Worm (Caenorhabditis elegans): Measurements from ENCODE around the gene B0554.1.

The B0554.1 gene

ce11 chrV:396309-396708, 41.9 kb upstream of the B0554.1 start, which contains the start of gene nhr-253:
Gene nhr-253, plus strand, starts transcription at chrV:396593.
- TF ChIP-seq fkh-8 (tag; optimal IDR thresholded peaks at IDR 0.05) (peak; percentile 82), nhr-20 (tag; optimal IDR thresholded peaks at IDR 0.05) (peak; percentile 33), dsc-1 (tag; optimal IDR thresholded peaks at IDR 0.05) (peak; percentile 36), ztf-4 (tag; optimal IDR thresholded peaks at IDR 0.05) (no peak), nhr-47 (tag; optimal IDR thresholded peaks at IDR 0.05) (peak; percentile 70)

ce11 chrV:399721-400120, 38.5 kb upstream of the B0554.1 start, which contains the start of gene scl-27:
Gene scl-27, plus strand, starts transcription at chrV:400021.
- no peak for TF ChIP-seq irx-1 (tag; optimal IDR thresholded peaks at IDR 0.05)
- no peak for TF ChIP-seq aly-2 (tag; optimal IDR thresholded peaks at IDR 0.05)
- TF ChIP-seq nhr-20 (tag; optimal IDR thresholded peaks at IDR 0.05), result no peak
- TF ChIP-seq sptf-1 (tag; optimal IDR thresholded peaks at IDR 0.05), result no peak

ce11 chrV:403028-403427, 35.2 kb upstream of the B0554.1 start, which contains the start of gene srh-62:
Gene srh-62, minus strand, starts transcription at chrV:403128.
- TF ChIP-seq mep-1 (tag; optimal IDR thresholded peaks at IDR 0.05) (no peak), ceh-90 (tag; optimal IDR thresholded peaks at IDR 0.05) (no peak), nhr-76 (tag; optimal IDR thresholded peaks at IDR 0.05) (no peak), C16A3.4 (tag; optimal IDR thresholded peaks at IDR 0.05) (no peak), snu-23 (GFP tag; optimal IDR thresholded peaks at IDR 0.05) (no peak), lsy-2 (tag; optimal IDR thresholded peaks at IDR 0.05) (no peak), skn-1 (tag; optimal IDR thresholded peaks at IDR 0.05) (no peak), ztf-11 (tag; optimal IDR thresholded peaks at IDR 0.05) (no peak), aly-2 (tag; optimal IDR thresholded peaks at IDR 0.05) (no peak), irx-1 (tag; optimal IDR thresholded peaks at IDR 0.05) (no peak), C34B4.2 (tag; optimal IDR thresholded peaks at IDR 0.05) (no peak), ama-1 (optimal IDR thresholded peaks at IDR 0.05) (no peak), elt-2 (tag; optimal IDR thresholded peaks at IDR 0.05) (no peak), jun-1 (tag; optimal IDR thresholded peaks at IDR 0.05) (no peak), vab-15 (tag; optimal IDR thresholded peaks at IDR 0.05) (no peak), ztf-4 (tag; optimal IDR thresholded peaks at IDR 0.05) (no peak)

ce11 chrV:404210-404669, 34.0 kb upstream of the B0554.1 start, which contains the start of gene nhr-252:
Gene nhr-252, plus strand, starts transcription at chrV:404619.
- no peak for TF ChIP-seq efl-1 (optimal IDR thresholded peaks at IDR 0.05)
- TF ChIP-seq efl-1 (GFP tag; optimal IDR thresholded peaks at IDR 0.05 in 1 of 2), result peak in 1 of 2 experiments; percentile 83
- peak; percentile 63 for TF ChIP-seq nhr-20 (tag; optimal IDR thresholded peaks at IDR 0.05)
- TF ChIP-seq skn-1 (tag; optimal IDR thresholded peaks at IDR 0.05), result no peak
- no peak for TF ChIP-seq unc-62 (GFP tag; optimal IDR thresholded peaks at IDR 0.05)
- TF ChIP-seq fkh-8 (tag; optimal IDR thresholded peaks at IDR 0.05), result peak; percentile 90
- TF ChIP-seq swsn-7 (tag; optimal IDR thresholded peaks at IDR 0.05), result peak; percentile 13
- TF ChIP-seq nhr-47 (tag; optimal IDR thresholded peaks at IDR 0.05), result peak; percentile 70
- TF ChIP-seq pax-3 (tag; optimal IDR thresholded peaks at IDR 0.05), result peak; percentile 69
- peak; percentile 80 for TF ChIP-seq dsc-1 (tag; optimal IDR thresholded peaks at IDR 0.05)

- TF ChIP-seq egl-13 (tag; optimal IDR thresholded peaks at IDR 0.05), result no peak
Observed at ce11 chrV:412820-413219, 25.4 kb upstream of the B0554.1 start.

ce11 chrV:414630-415029, 23.6 kb upstream of the B0554.1 start, which contains the start of gene dod-19:
Gene dod-19, minus strand, starts transcription at chrV:414759.
- TF ChIP-seq snu-23 (GFP tag; optimal IDR thresholded peaks at IDR 0.05) (no peak), C04F5.9 (tag; optimal IDR thresholded peaks at IDR 0.05) (no peak), ets-5 (GFP tag; IDR thresholded peaks at IDR 0.05) (no peak), elt-2 (tag; optimal IDR thresholded peaks at IDR 0.05) (peak; percentile 63)

- TF ChIP-seq egl-13 (tag; optimal IDR thresholded peaks at IDR 0.05) (no peak), elt-2 (tag; optimal IDR thresholded peaks at IDR 0.05) (peak; percentile 37), lir-3 (tag; optimal IDR thresholded peaks at IDR 0.05; ENCODE audit: poor library complexity) (no peak), mdl-1 (tag; optimal IDR thresholded peaks at IDR 0.05) (no peak), swsn-7 (tag; optimal IDR thresholded peaks at IDR 0.05) (no peak), nhr-237 (tag; optimal IDR thresholded peaks at IDR 0.05) (no peak), efl-1 (optimal IDR thresholded peaks at IDR 0.05) (no peak), efl-1 (GFP tag; optimal IDR thresholded peaks at IDR 0.05 in 1 of 2) (peak in 1 of 2 experiments; percentile 75), tlp-1 (tag; optimal IDR thresholded peaks at IDR 0.05) (peak; percentile 41)
Observed at ce11 chrV:415072-415471, 23.1 kb upstream of the B0554.1 start.
